Fruit fly (Drosophila melanogaster): Measurements from ENCODE around the gene CG11398.

The CG11398 gene

DNA sequence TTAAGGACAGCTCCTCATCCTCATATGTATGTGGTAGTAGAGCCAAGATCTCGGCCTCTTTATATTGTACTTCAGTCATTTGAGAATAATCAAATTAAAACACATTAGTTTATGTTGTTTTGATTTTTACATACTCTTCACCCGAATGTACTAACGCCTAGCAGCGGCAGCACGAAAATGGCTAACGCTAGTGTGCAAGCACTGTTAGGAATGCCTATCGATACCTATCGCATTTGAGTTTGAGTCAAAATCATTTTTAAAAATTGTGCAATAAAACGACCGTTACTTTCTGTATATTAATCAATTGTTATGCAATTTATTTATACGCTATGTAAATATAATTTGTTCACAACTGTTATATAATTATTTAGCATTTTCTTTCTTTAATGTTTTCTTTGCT, at the start of gene CG11398 (continued):
- no peak for TF ChIP-seq CG9215 (GFP tag; IDR thresholded peaks at IDR 0.05)
- TF ChIP-seq CG13123 (GFP tag; optimal IDR thresholded peaks at IDR 0.05): no peak
- no peak for TF ChIP-seq CG1529 (GFP tag; optimal IDR thresholded peaks at IDR 0.05)
- no peak for TF ChIP-seq ewg (GFP tag; optimal IDR thresholded peaks at IDR 0.05)
- TF ChIP-seq CG13287 (GFP tag; IDR thresholded peaks at IDR 0.05; ENCODE audit: partially characterized antibody): peak; percentile 87
- no peak for TF ChIP-seq CG4404 (GFP tag; IDR thresholded peaks at IDR 0.05)
- TF ChIP-seq tx (GFP tag; optimal IDR thresholded peaks at IDR 0.05): no peak
- TF ChIP-seq CG16815 (GFP tag; optimal IDR thresholded peaks at IDR 0.05): no peak
- TF ChIP-seq Fer1 (GFP tag; optimal IDR thresholded peaks at IDR 0.05): no peak
- no peak for TF ChIP-seq zfh1 (GFP tag; IDR thresholded peaks at IDR 0.05)
- no peak for TF ChIP-seq emc (GFP tag; optimal IDR thresholded peaks at IDR 0.05)
- no peak for TF ChIP-seq Dip2 (GFP tag; IDR thresholded peaks at IDR 0.05)
- TF ChIP-seq dmrt11E (tag; optimal IDR thresholded peaks at IDR 0.05): no peak
- TF ChIP-seq CG12391 (tag; optimal IDR thresholded peaks at IDR 0.05): peak; percentile 20
- TF ChIP-seq repo (GFP tag; optimal IDR thresholded peaks at IDR 0.05): no peak
- no peak for TF ChIP-seq vvl (GFP tag; IDR thresholded peaks at IDR 0.05)
- TF ChIP-seq CG6654 (GFP tag; optimal IDR thresholded peaks at IDR 0.05): no peak
- TF ChIP-seq CG31224 (GFP tag; IDR thresholded peaks at IDR 0.05): no peak
- TF ChIP-seq CG2678 (tag; optimal IDR thresholded peaks at IDR 0.05): no peak
- TF ChIP-seq stwl (tag; optimal IDR thresholded peaks at IDR 0.05): peak; percentile 96
- TF ChIP-seq cwo (GFP tag; optimal IDR thresholded peaks at IDR 0.05): no peak
- no peak for TF ChIP-seq otp (GFP tag; IDR thresholded peaks at IDR 0.05)
- no peak for TF ChIP-seq D19B (GFP tag; optimal IDR thresholded peaks at IDR 0.05)
- no peak for TF ChIP-seq org-1 (GFP tag; optimal IDR thresholded peaks at IDR 0.05)
- no peak for TF ChIP-seq Hr39 (optimal IDR thresholded peaks at IDR 0.05)
- no peak for TF ChIP-seq Hr3 (GFP tag; optimal IDR thresholded peaks at IDR 0.05)
- no peak for TF ChIP-seq Hey (tag; optimal IDR thresholded peaks at IDR 0.05)
- TF ChIP-seq slbo (GFP tag; IDR thresholded peaks at IDR 0.05): peak; percentile 21; the same call in 1 of the 2 replicates
- TF ChIP-seq CG5245 (GFP tag; optimal IDR thresholded peaks at IDR 0.05): no peak
- TF ChIP-seq Sry-δ (GFP tag; optimal IDR thresholded peaks at IDR 0.05): peak; percentile 82
- TF ChIP-seq Antp (GFP tag; optimal IDR thresholded peaks at IDR 0.05): no peak
- TF ChIP-seq Gug (GFP tag; IDR thresholded peaks at IDR 0.05): no peak
- no peak for TF ChIP-seq Aef1 (GFP tag; IDR thresholded peaks at IDR 0.05)
- TF ChIP-seq CG31365 (tag; optimal IDR thresholded peaks at IDR 0.05): no peak
- no peak for TF ChIP-seq hkb (optimal IDR thresholded peaks at IDR 0.05)
- no peak for TF ChIP-seq hkb (GFP tag; IDR thresholded peaks at IDR 0.05)
- TF ChIP-seq CG9797 (GFP tag; optimal IDR thresholded peaks at IDR 0.05): peak; percentile 75
- no peak for TF ChIP-seq B-H2 (GFP tag; optimal IDR thresholded peaks at IDR 0.05)
- no peak for TF ChIP-seq Bteb2 (GFP tag; optimal IDR thresholded peaks at IDR 0.05)
- TF ChIP-seq CG2712 (tag; optimal IDR thresholded peaks at IDR 0.05): peak; percentile 19
- no peak for TF ChIP-seq Camta (GFP tag; optimal IDR thresholded peaks at IDR 0.05)
- TF ChIP-seq prd (optimal IDR thresholded peaks at IDR 0.05): no peak
- no peak for TF ChIP-seq prd (GFP tag; IDR thresholded peaks at IDR 0.05)
- TF ChIP-seq CG2116 (GFP tag; optimal IDR thresholded peaks at IDR 0.05): peak; percentile 88
- no peak for TF ChIP-seq tgo (GFP tag; IDR thresholded peaks at IDR 0.05)
- no peak for TF ChIP-seq CG31441 (GFP tag; IDR thresholded peaks at IDR 0.05)
- no peak for TF ChIP-seq CG8388 (GFP tag; optimal IDR thresholded peaks at IDR 0.05)
- TF ChIP-seq CG13624 (GFP tag; optimal IDR thresholded peaks at IDR 0.05): no peak
- no peak for TF ChIP-seq CG17912 (GFP tag; optimal IDR thresholded peaks at IDR 0.05)
- no peak for TF ChIP-seq CG12236 (GFP tag; optimal IDR thresholded peaks at IDR 0.05)
- TF ChIP-seq CG11504 (tag; optimal IDR thresholded peaks at IDR 0.05): no peak
- no peak for TF ChIP-seq Dbx (GFP tag; IDR thresholded peaks at IDR 0.05)
- TF ChIP-seq ssp (GFP tag; IDR thresholded peaks at IDR 0.05): peak; percentile 82
- peak; percentile 65; the same call in 2 of the 3 replicates for TF ChIP-seq zen2 (GFP tag; IDR thresholded peaks at IDR 0.05; ENCODE audit: partially characterized antibody)

All from whole organism, embryonic.